Fruit fly (Drosophila melanogaster): ENCODE results near the gene tay.

Gene tay

dm6 chrX:15866799-15867412 lies 20.2 kb downstream of the tay start:
- TF ChIP-seq cic (GFP tag; optimal IDR thresholded peaks at IDR 0.05), result peak; percentile 3
- TF ChIP-seq kay (GFP tag; ENCODE audit: borderline replicate concordance), result peak; percentile 78
- no peak for TF ChIP-seq ovo (GFP tag; optimal IDR thresholded peaks at IDR 0.05)
- TF ChIP-seq toe (GFP tag; optimal IDR thresholded peaks at IDR 0.05), result no peak
- no peak for TF ChIP-seq CG5204 (GFP tag; optimal IDR thresholded peaks at IDR 0.05)
- no peak for TF ChIP-seq Mnt (GFP tag; optimal IDR thresholded peaks at IDR 0.05)
- no peak for TF ChIP-seq tj (GFP tag; optimal IDR thresholded peaks at IDR 0.05)
- peak; percentile 11 for TF ChIP-seq CG14711 (tag; optimal IDR thresholded peaks at IDR 0.05)
- peak; percentile 29 for TF ChIP-seq bab1 (GFP tag; optimal IDR thresholded peaks at IDR 0.05)
- TF ChIP-seq Hr96 (GFP tag; optimal IDR thresholded peaks at IDR 0.05), result no peak

DNA sequence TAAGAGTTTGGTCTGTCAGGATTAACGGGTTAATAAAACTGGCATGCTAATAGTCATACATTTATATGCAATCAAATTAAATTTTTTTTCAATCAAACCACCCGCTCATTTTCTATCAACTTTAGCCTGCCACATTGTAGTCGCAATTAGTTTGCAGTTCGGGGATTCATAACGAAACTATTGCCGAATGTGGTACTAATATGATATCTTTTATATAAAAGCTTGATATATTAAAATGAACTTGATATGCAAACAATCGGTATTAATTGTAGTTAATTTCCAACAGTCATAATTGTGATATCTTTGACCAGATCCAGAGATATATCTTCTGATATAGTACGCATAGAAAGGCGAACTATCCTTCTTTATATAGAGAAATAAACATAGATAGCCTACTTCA lies 21.1 kb downstream of the tay start:
- TF ChIP-seq kay (GFP tag; ENCODE audit: borderline replicate concordance), result peak; percentile 60
- no peak for TF ChIP-seq CG33017 (tag; optimal IDR thresholded peaks at IDR 0.05)
- TF ChIP-seq pad (GFP tag; optimal IDR thresholded peaks at IDR 0.05), result no peak

DNA sequence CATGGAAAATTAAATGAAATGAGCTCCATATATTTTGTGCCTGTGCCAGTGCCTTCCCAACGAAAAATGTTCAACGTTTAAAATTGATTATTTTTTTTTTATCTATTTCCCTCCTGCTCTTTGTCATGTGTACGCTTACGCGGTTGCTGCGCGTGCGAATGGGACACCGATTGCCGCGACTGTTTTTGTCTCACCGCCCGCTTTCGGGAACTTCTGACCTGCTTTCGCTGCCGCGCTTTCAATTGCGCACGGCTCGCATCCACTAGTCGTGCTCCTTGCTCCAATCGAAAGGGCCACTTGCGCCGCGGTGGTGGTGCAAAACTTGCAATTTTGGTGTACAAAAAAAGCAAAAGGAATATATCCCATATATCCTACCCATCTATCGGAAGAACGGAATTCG lies 26.6 kb downstream of the tay start:
- TF ChIP-seq Clk (GFP tag; optimal IDR thresholded peaks at IDR 0.05) (no peak), CG7101 (tag; optimal IDR thresholded peaks at IDR 0.05) (peak; percentile 31), Hr96 (GFP tag; optimal IDR thresholded peaks at IDR 0.05) (no peak), CG12768 (GFP tag; optimal IDR thresholded peaks at IDR 0.05) (peak; percentile 28), cic (GFP tag; optimal IDR thresholded peaks at IDR 0.05) (peak; percentile 64), pad (GFP tag; optimal IDR thresholded peaks at IDR 0.05) (peak; percentile 76), tj (GFP tag; optimal IDR thresholded peaks at IDR 0.05) (peak; percentile 88), cnc (optimal IDR thresholded peaks at IDR 0.05) (no peak), toe (GFP tag; optimal IDR thresholded peaks at IDR 0.05) (peak; percentile 32), ovo (GFP tag; optimal IDR thresholded peaks at IDR 0.05) (peak; percentile 17), kay (GFP tag; ENCODE audit: borderline replicate concordance) (no peak), Crg-1 (GFP tag; optimal IDR thresholded peaks at IDR 0.05) (no peak), Mnt (GFP tag; optimal IDR thresholded peaks at IDR 0.05) (peak; percentile 95), bab1 (GFP tag; optimal IDR thresholded peaks at IDR 0.05) (peak; percentile 45), CG7045 (GFP tag; optimal IDR thresholded peaks at IDR 0.05) (peak; percentile 8), CG1620 (GFP tag; optimal IDR thresholded peaks at IDR 0.05) (no peak), CG5204 (GFP tag; optimal IDR thresholded peaks at IDR 0.05) (no peak), CG33017 (tag; optimal IDR thresholded peaks at IDR 0.05) (no peak), CG14711 (tag; optimal IDR thresholded peaks at IDR 0.05) (no peak), CG11617 (GFP tag; optimal IDR thresholded peaks at IDR 0.05) (peak; percentile 76)

dm6 chrX:15859869-15860268 lies 27.2 kb downstream of the tay start, which contains the start of gene Gbeta13F:
Gene Gbeta13F, plus strand, starts transcription at chrX:15860115.
- TF ChIP-seq CG11617 (GFP tag; optimal IDR thresholded peaks at IDR 0.05) (no peak), CG14711 (tag; optimal IDR thresholded peaks at IDR 0.05) (peak; percentile 4), ovo (GFP tag; optimal IDR thresholded peaks at IDR 0.05) (peak; percentile 10), bab1 (GFP tag; optimal IDR thresholded peaks at IDR 0.05) (peak; percentile 43), CG1620 (GFP tag; optimal IDR thresholded peaks at IDR 0.05) (peak; percentile 42)

DNA sequence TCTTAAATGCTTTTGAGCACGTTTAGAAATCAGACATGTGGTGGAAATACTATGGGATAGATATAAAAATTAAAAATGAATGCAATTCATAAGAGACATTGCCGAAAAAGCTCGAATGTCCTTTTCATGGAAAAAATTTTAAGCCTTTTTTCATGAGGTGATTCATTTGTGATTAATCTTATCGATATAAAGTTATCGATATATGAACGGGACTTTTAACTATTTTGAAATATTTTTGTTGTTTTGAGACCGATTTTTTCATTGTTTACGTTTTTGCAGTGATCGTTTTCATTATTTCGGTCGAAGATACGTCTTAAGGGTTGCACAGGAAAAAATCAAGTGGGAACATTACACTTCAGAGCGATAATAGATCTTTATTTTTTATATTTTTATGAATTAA lies 27.7 kb downstream of the tay start, which contains the start of gene AlkB:
TSS of gene AlkB (minus strand) at position 101 of the 400 bp plus-strand sequence.
- no peak for TF ChIP-seq CG14711 (tag; optimal IDR thresholded peaks at IDR 0.05)
- no peak for TF ChIP-seq CG7101 (tag; optimal IDR thresholded peaks at IDR 0.05)
- no peak for TF ChIP-seq CG11617 (GFP tag; optimal IDR thresholded peaks at IDR 0.05)
- no peak for TF ChIP-seq cic (GFP tag; optimal IDR thresholded peaks at IDR 0.05)
- no peak for TF ChIP-seq pad (GFP tag; optimal IDR thresholded peaks at IDR 0.05)

dm6 chrX:15857601-15858284 lies 29.4 kb downstream of the tay start, which contains the start of the genes CG46440 and Myb:
Gene CG46440, minus strand, starts transcription at chrX:15857823.
Gene Myb, minus strand, starts transcription at chrX:15857823.
- no peak for TF ChIP-seq CG12768 (GFP tag; optimal IDR thresholded peaks at IDR 0.05)
- TF ChIP-seq CG11617 (GFP tag; optimal IDR thresholded peaks at IDR 0.05), result no peak
- TF ChIP-seq pad (GFP tag; optimal IDR thresholded peaks at IDR 0.05), result peak; percentile 3
- no peak for TF ChIP-seq CG5204 (GFP tag; optimal IDR thresholded peaks at IDR 0.05)
- TF ChIP-seq CG33017 (tag; optimal IDR thresholded peaks at IDR 0.05), result no peak
- TF ChIP-seq CG7101 (tag; optimal IDR thresholded peaks at IDR 0.05), result no peak
- TF ChIP-seq cic (GFP tag; optimal IDR thresholded peaks at IDR 0.05), result no peak
- no peak for TF ChIP-seq toe (GFP tag; optimal IDR thresholded peaks at IDR 0.05)
- TF ChIP-seq cnc (optimal IDR thresholded peaks at IDR 0.05), result no peak
- TF ChIP-seq bab1 (GFP tag; optimal IDR thresholded peaks at IDR 0.05), result peak; percentile 17
- no peak for TF ChIP-seq kay (GFP tag; ENCODE audit: borderline replicate concordance)
- no peak for TF ChIP-seq CG1620 (GFP tag; optimal IDR thresholded peaks at IDR 0.05)
- no peak for TF ChIP-seq Crg-1 (GFP tag; optimal IDR thresholded peaks at IDR 0.05)
- TF ChIP-seq tj (GFP tag; optimal IDR thresholded peaks at IDR 0.05), result peak; percentile 3
- no peak for TF ChIP-seq Clk (GFP tag; optimal IDR thresholded peaks at IDR 0.05)
- TF ChIP-seq ovo (GFP tag; optimal IDR thresholded peaks at IDR 0.05), result no peak
- no peak for TF ChIP-seq CG7045 (GFP tag; optimal IDR thresholded peaks at IDR 0.05)
- TF ChIP-seq Mnt (GFP tag; optimal IDR thresholded peaks at IDR 0.05), result peak; percentile 31
- no peak for TF ChIP-seq Hr96 (GFP tag; optimal IDR thresholded peaks at IDR 0.05)
- peak; percentile 17 for TF ChIP-seq CG14711 (tag; optimal IDR thresholded peaks at IDR 0.05)

Data from whole organism, adult.